Fruit fly (Drosophila melanogaster) whole organism, prepupa: ENCODE results near the gene RabX2.

Source experiments
- Blimp-1 ChIP-seq: fragments of 200-800 bp; sonication (Bioruptor generic); optimal IDR thresholded peaks from 3 replicates; lab custom pipeline; 2017; ENCODE audit warnings: missing biosample characterization, missing genetic modification characterization, mild to moderate bottlenecking, moderate library complexity, missing genetic modification reagents
- CG10631 ChIP-seq: fragments of 200-800 bp; sonication (Bioruptor generic); optimal IDR thresholded peaks from 2 replicates; lab custom pipeline; 2016; ENCODE audit warnings: missing biosample characterization, missing genetic modification characterization
- CG10669 ChIP-seq: fragments of 200-800 bp; sonication (Bioruptor generic); optimal IDR thresholded peaks from 3 replicates; lab custom pipeline; 2018; ENCODE audit warnings: missing biosample characterization, mild to moderate bottlenecking, missing genetic modification characterization, moderate library complexity
- CG11294 ChIP-seq: fragments of 200-800 bp; sonication (Bioruptor generic); IDR thresholded peaks from 2 replicates; pipeline ENCODE4 v1.3.6; 2022; ENCODE audit warnings: missing biosample characterization, missing genetic modification characterization
- CG11902 ChIP-seq: fragments of 200-800 bp; sonication (Bioruptor generic); optimal IDR thresholded peaks from 3 replicates; lab custom pipeline; 2016; ENCODE audit warnings: missing biosample characterization, missing genetic modification characterization
- CG15336 ChIP-seq: fragments of 200-800 bp; sonication (Bioruptor generic); IDR thresholded peaks from 2 replicates; pipeline ENCODE4 v1.3.6; 2022; ENCODE audit warnings: missing biosample characterization, missing genetic modification characterization
- CG1621 ChIP-seq: fragments of 200-800 bp; sonication (Bioruptor generic); optimal IDR thresholded peaks from 3 replicates; lab custom pipeline; 2018; ENCODE audit warnings: missing biosample characterization, mild to moderate bottlenecking, missing genetic modification characterization
- CG31627 ChIP-seq: fragments of 200-800 bp; sonication (Bioruptor generic); optimal IDR thresholded peaks from 3 replicates; lab custom pipeline; 2016; ENCODE audit warnings: missing biosample characterization, missing genetic modification characterization
- CG32006 ChIP-seq: fragments of 200-800 bp; sonication (Bioruptor generic); optimal IDR thresholded peaks from 3 replicates; lab custom pipeline; 2017; ENCODE audit warnings: missing biosample characterization, mild to moderate bottlenecking, missing genetic modification characterization
- CG3919 ChIP-seq: fragments of 200-800 bp; sonication (Bioruptor generic); optimal IDR thresholded peaks from 3 replicates; lab custom pipeline; 2016; ENCODE audit warnings: missing biosample characterization, missing genetic modification characterization
- CG4318 ChIP-seq: fragments of 200-800 bp; sonication (Bioruptor generic); optimal IDR thresholded peaks from 3 replicates; lab custom pipeline; 2017; ENCODE audit warnings: missing biosample characterization, mild to moderate bottlenecking, missing genetic modification characterization
- CG6163 ChIP-seq: fragments of 200-800 bp; sonication (Bioruptor generic); IDR thresholded peaks from 3 replicates; pipeline ENCODE4 v1.3.6; 2022; ENCODE audit warnings: missing biosample characterization, missing genetic modification characterization
- CG6792 ChIP-seq: fragments of 200-800 bp; sonication (Bioruptor generic); optimal IDR thresholded peaks from 3 replicates; lab custom pipeline; 2016; ENCODE audit warnings: missing biosample characterization, missing genetic modification characterization
- CG8119 ChIP-seq: fragments of 200-800 bp; sonication (Bioruptor generic); IDR thresholded peaks from 3 replicates; pipeline ENCODE4 v1.3.6; 2022; ENCODE audit warnings: missing biosample characterization, missing genetic modification characterization
- Eip78C ChIP-seq: fragments of 200-800 bp; sonication (Bioruptor generic); peaks from one replicate; lab custom pipeline; 2016; ENCODE audit warnings: missing biosample characterization, missing genetic modification characterization
- Lpt ChIP-seq: fragments of 200-800 bp; sonication (Bioruptor generic); optimal IDR thresholded peaks from 3 replicates; lab custom pipeline; 2016; ENCODE audit warnings: missing biosample characterization, missing genetic modification characterization
- Met ChIP-seq: fragments of 200-800 bp; sonication (Bioruptor generic); optimal IDR thresholded peaks from 3 replicates; lab custom pipeline; 2016; ENCODE audit warnings: missing biosample characterization, missing genetic modification characterization
- Smox ChIP-seq: fragments of 200-800 bp; sonication (Bioruptor generic); optimal IDR thresholded peaks from 3 replicates; lab custom pipeline; 2016; ENCODE audit warnings: missing biosample characterization, missing genetic modification characterization
- Sox14 ChIP-seq: fragments of 200-800 bp; sonication (Bioruptor generic); optimal IDR thresholded peaks from 3 replicates; lab custom pipeline; 2016; ENCODE audit warnings: missing biosample characterization, missing genetic modification characterization
- achi ChIP-seq: fragments of 200-800 bp; sonication (Bioruptor generic); optimal IDR thresholded peaks from 3 replicates; lab custom pipeline; 2016; ENCODE audit warnings: missing biosample characterization, missing genetic modification characterization
- acj6 ChIP-seq: fragments of 200-800 bp; sonication (Bioruptor generic); optimal IDR thresholded peaks from 3 replicates; lab custom pipeline; 2016; ENCODE audit warnings: missing biosample characterization, missing genetic modification characterization
- dac ChIP-seq: fragments of 200-800 bp; sonication (Bioruptor generic); optimal IDR thresholded peaks from 2 replicates; lab custom pipeline; 2017; ENCODE audit warnings: missing biosample characterization, mild to moderate bottlenecking, missing genetic modification characterization
- esn ChIP-seq: fragments of 200-800 bp; sonication (Bioruptor generic); optimal IDR thresholded peaks from 2 replicates; lab custom pipeline; 2016; ENCODE audit warnings: missing biosample characterization, mild to moderate bottlenecking, missing genetic modification characterization, moderate library complexity
- fd85E ChIP-seq: fragments of 200-800 bp; sonication (Bioruptor generic); optimal IDR thresholded peaks from 3 replicates; lab custom pipeline; 2016; ENCODE audit warnings: missing biosample characterization, missing genetic modification characterization
- topi ChIP-seq: fragments of 200-800 bp; sonication (Bioruptor generic); optimal IDR thresholded peaks from 3 replicates; lab custom pipeline; 2016; ENCODE audit warnings: missing biosample characterization, missing genetic modification characterization

Gene RabX2

DNA sequence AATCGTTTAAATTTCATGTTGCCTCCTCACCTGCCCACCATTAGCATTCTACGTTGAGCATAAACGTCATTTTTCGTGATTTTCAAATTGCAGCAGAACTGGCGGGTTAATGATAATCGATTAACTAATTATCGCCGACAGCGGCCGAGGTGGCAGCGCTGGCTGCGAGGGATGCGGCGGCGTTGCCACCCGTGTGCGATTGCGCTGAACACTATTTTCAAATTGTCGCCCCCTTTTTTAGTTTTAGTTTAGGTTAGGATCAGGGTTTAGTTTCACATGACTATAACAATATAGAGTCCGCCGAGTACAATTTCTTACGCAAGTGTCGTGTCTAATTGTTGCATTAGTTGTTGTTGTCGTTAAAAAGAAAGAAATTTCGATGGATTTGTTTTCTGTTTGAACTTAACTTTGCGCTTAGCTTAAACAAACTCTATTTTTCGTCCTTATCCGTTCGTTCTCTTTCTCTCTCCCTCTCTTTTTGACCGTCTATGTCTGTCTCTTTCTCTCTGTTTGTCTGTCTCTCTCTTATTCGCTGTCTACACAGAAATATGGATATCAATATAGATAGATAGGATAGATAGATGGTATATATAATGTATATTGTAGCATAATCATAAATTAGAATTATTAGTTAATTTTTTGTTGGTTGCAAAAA, 46.0 kb downstream of the RabX2 start:
- peak; percentile 45 for TF ChIP-seq Eip78C (GFP tag; lab: Kevin White, UChicago)
- no peak for TF ChIP-seq CG6792 (GFP tag; lab: Kevin White, UChicago)
- TF ChIP-seq CG32006 (GFP tag; lab: Kevin White, UChicago), result no peak
- no peak for TF ChIP-seq CG15336 (GFP tag; lab: Robert Waterston, UW)
- peak; percentile 15 for TF ChIP-seq CG31627
- no peak for TF ChIP-seq CG8119 (GFP tag; lab: Robert Waterston, UW)
- peak; percentile 77 for TF ChIP-seq achi
- no peak for TF ChIP-seq Met (GFP tag; lab: Kevin White, UChicago)
- no peak for TF ChIP-seq fd85E (GFP tag; lab: Kevin White, UChicago)
- peak; percentile 28 for TF ChIP-seq esn (GFP tag; lab: Kevin White, UChicago)
- peak; percentile 13 for TF ChIP-seq Sox14 (GFP tag; lab: Kevin White, UChicago)
- no peak for TF ChIP-seq Smox
- TF ChIP-seq CG10669 (GFP tag; lab: Kevin White, UChicago), result no peak
- TF ChIP-seq CG6163 (GFP tag; lab: Robert Waterston, UW), result 0 out of 3 replicates have a peak, but pooled peaks have one; percentile 25

DNA sequence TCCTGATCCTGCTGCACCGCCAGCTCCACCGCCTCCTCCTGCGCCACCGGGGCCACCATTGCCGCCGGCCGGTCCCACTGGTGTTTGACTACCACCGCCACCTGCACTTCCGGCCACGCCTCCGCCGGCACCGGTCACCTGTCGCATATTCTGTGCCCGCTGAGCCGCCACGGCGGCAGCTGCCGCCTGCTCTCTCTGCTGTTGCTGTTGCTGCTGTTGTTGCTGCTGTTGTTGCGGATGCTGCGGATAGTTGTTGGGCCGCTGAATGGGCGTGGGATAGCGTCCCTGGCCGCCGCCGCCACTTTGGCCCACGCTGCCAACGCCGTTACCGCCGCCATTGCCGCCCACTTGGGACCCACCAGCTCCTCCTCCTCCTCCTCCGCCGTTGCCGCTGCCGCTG, 47.3 kb downstream of the RabX2 start:
- TF ChIP-seq CG11294 (no peak), CG11902 (GFP tag; lab: Kevin White, UChicago) (no peak), Sox14 (GFP tag; lab: Kevin White, UChicago) (no peak), CG4318 (no peak), topi (GFP tag; lab: Kevin White, UChicago) (no peak), dac (GFP tag; lab: Kevin White, UChicago) (no peak), CG3919 (no peak), CG1621 (tag; lab: Kevin White, UChicago) (no peak), Blimp-1 (GFP tag; lab: Kevin White, UChicago) (no peak), CG32006 (GFP tag; lab: Kevin White, UChicago) (no peak), CG10631 (GFP tag; lab: Kevin White, UChicago) (no peak), acj6 (GFP tag; lab: Kevin White, UChicago) (no peak), fd85E (GFP tag; lab: Kevin White, UChicago) (no peak), CG15336 (GFP tag; lab: Robert Waterston, UW) (no peak), Lpt (GFP tag; lab: Kevin White, UChicago) (no peak)
